Worm (Caenorhabditis elegans) whole organism, L1 larva: ENCODE measurements around the gene ttr-59.
A peak's percentile ranks its signal among the peaks of the same experiment; 100 is the strongest.

Source experiments
- C04F5.9 ChIP-seq: sonication (generic microtip); optimal IDR thresholded peaks from 2 replicates; lab custom pipeline; 2016; ENCODE audit warnings: missing genetic modification characterization, missing compliant biosample characterization
- C16A3.4 ChIP-seq: fragments of 150-350 bp; optimal IDR thresholded peaks from 2 replicates; lab custom pipeline; 2014; ENCODE audit warnings: missing biosample characterization, missing genetic modification characterization
- Y116A8C.19 ChIP-seq: sonication (generic microtip); optimal IDR thresholded peaks from 2 replicates; lab custom pipeline; 2016; ENCODE audit warnings: missing compliant biosample characterization, missing genetic modification characterization, borderline replicate concordance
- alr-1 ChIP-seq: fragments of 200-800 bp; sonication (Bioruptor generic); optimal IDR thresholded peaks from 2 replicates; lab custom pipeline; 2018; ENCODE audit warnings: borderline replicate concordance, mild to moderate bottlenecking, missing genetic modification characterization, missing compliant biosample characterization
- ama-1 ChIP-seq: fragments of 150-350 bp; optimal IDR thresholded peaks from 2 replicates; lab custom pipeline; 2014
- blmp-1 ChIP-seq: fragments of 150-350 bp; optimal IDR thresholded peaks from 2 replicates; lab custom pipeline; 2014; ENCODE audit warnings: missing biosample characterization, missing genetic modification characterization
- ceh-82 ChIP-seq, 3 experiments: fragments of 150-350 bp in 1 of 3; sonication (generic microtip) in 2 of 3; optimal IDR thresholded peaks; 2 replicates each; lab custom pipeline; 2014 to 2017; ENCODE audit warnings: missing biosample characterization in 3 of 3, missing genetic modification characterization in 3 of 3
- dpl-1 ChIP-seq, 3 experiments: fragments of 150-350 bp in 2 of 3; sonication (generic microtip) in 1 of 3; optimal IDR thresholded peaks; 2 replicates each; lab custom pipeline; 2014 to 2017; ENCODE audit warnings: missing biosample characterization in 3 of 3, missing genetic modification characterization in 3 of 3, missing genetic modification reagents in 3 of 3
- dsc-1 ChIP-seq: sonication (generic microtip); optimal IDR thresholded peaks from 2 replicates; lab custom pipeline; 2016; ENCODE audit warnings: mild to moderate bottlenecking, missing genetic modification characterization, missing compliant biosample characterization
- efl-1 ChIP-seq, 4 experiments: fragments of 150-350 bp; optimal IDR thresholded peaks in 3 of 4; peaks in 1 of 4; 1 replicate in 1 of 4; 2 replicates in 3 of 4; lab custom pipeline; 2014; ENCODE audit warnings: missing biosample characterization in 2 of 4, missing genetic modification characterization in 2 of 4, missing genetic modification reagents in 2 of 4
- efl-3 ChIP-seq: fragments of 200-800 bp; sonication (Bioruptor generic); optimal IDR thresholded peaks from 2 replicates; lab custom pipeline; 2018; ENCODE audit warnings: mild to moderate bottlenecking, missing genetic modification characterization, missing compliant biosample characterization
- egl-27 ChIP-seq, 2 experiments: fragments of 150-350 bp in 1 of 2; sonication (generic microtip); optimal IDR thresholded peaks; 3 replicates each; lab custom pipeline; 2017 to 2018; ENCODE audit warnings: missing biosample characterization in 2 of 2, missing genetic modification characterization in 2 of 2, missing genetic modification reagents in 2 of 2
- elt-2 ChIP-seq: sonication (generic microtip); optimal IDR thresholded peaks from 2 replicates; lab custom pipeline; 2016; ENCODE audit warnings: missing genetic modification characterization, mild to moderate bottlenecking, inconsistent platforms, missing compliant biosample characterization, missing genetic modification reagents
- elt-3 ChIP-seq, 6 experiments: fragments of 150-350 bp in 1 of 6; sonication (generic microtip); optimal IDR thresholded peaks; 2 replicates each; lab custom pipeline; 2017 to 2018; ENCODE audit warnings: missing biosample characterization in 6 of 6, missing genetic modification characterization in 6 of 6, inconsistent platforms in 1 of 6
- ets-5 ChIP-seq: fragments of 200-800 bp; sonication (Bioruptor generic); IDR thresholded peaks from 2 replicates; pipeline ENCODE4 v1.3.6; 2022; ENCODE audit warnings: missing genetic modification characterization, missing compliant biosample characterization
- fkh-8 ChIP-seq: sonication (generic microtip); optimal IDR thresholded peaks from 2 replicates; lab custom pipeline; 2016; ENCODE audit warnings: mild to moderate bottlenecking, missing genetic modification characterization, missing compliant biosample characterization
- fos-1 ChIP-seq: fragments of 150-350 bp; optimal IDR thresholded peaks from 2 replicates; lab custom pipeline; 2014; ENCODE audit warnings: missing biosample characterization, missing genetic modification characterization
- hlh-17 ChIP-seq: fragments of 200-800 bp; sonication (Bioruptor generic); optimal IDR thresholded peaks from 2 replicates; lab custom pipeline; 2018; ENCODE audit warnings: missing genetic modification characterization, mild to moderate bottlenecking, missing compliant biosample characterization, moderate library complexity, borderline replicate concordance
- irx-1 ChIP-seq: sonication (generic microtip); optimal IDR thresholded peaks from 2 replicates; lab custom pipeline; 2016; ENCODE audit warnings: missing genetic modification characterization, missing compliant biosample characterization
- lin-14 ChIP-seq: fragments of 200-800 bp; sonication (Bioruptor generic); optimal IDR thresholded peaks from 2 replicates; lab custom pipeline; 2018; ENCODE audit warnings: mild to moderate bottlenecking, missing genetic modification characterization, moderate library complexity, missing compliant biosample characterization
- lin-15B ChIP-seq: fragments of 150-350 bp; sonication (generic microtip); optimal IDR thresholded peaks from 3 replicates; lab custom pipeline; 2014; ENCODE audit warnings: missing biosample characterization, missing genetic modification characterization
- lin-35 ChIP-seq, 2 experiments: fragments of 150-350 bp; optimal IDR thresholded peaks; 2 replicates each; lab custom pipeline; 2014; ENCODE audit warnings: missing biosample characterization in 2 of 2, missing genetic modification characterization in 2 of 2, missing genetic modification reagents in 2 of 2
- lin-39 ChIP-seq: fragments of 150-350 bp; optimal IDR thresholded peaks from 2 replicates; lab custom pipeline; 2014; ENCODE audit warnings: missing biosample characterization, missing genetic modification reagents, missing genetic modification characterization
- lir-3 ChIP-seq: sonication (generic microtip); optimal IDR thresholded peaks from 2 replicates; lab custom pipeline; 2016; ENCODE audit warnings: mild to moderate bottlenecking, missing genetic modification characterization, moderate library complexity, missing compliant biosample characterization; ENCODE audit not compliant: poor library complexity
- lsy-2 ChIP-seq, 2 experiments: fragments of 150-350 bp; optimal IDR thresholded peaks; 2 replicates each; lab custom pipeline; 2014; ENCODE audit warnings: missing biosample characterization in 2 of 2, missing genetic modification characterization in 2 of 2
- mdl-1 ChIP-seq, 2 experiments: fragments of 150-350 bp; optimal IDR thresholded peaks; 2 replicates each; lab custom pipeline; 2014 to 2017; ENCODE audit warnings: missing biosample characterization in 2 of 2, missing genetic modification characterization in 2 of 2, inconsistent platforms in 1 of 2
- nhr-11 ChIP-seq: fragments of 150-350 bp; optimal IDR thresholded peaks from 2 replicates; lab custom pipeline; 2014; ENCODE audit warnings: missing biosample characterization, missing genetic modification characterization
- nhr-19 ChIP-seq: fragments of 200-800 bp; sonication (Bioruptor generic); conservative IDR thresholded peaks from 2 replicates; pipeline ENCODE4 v1.3.6; 2022; ENCODE audit warnings: missing genetic modification characterization, missing compliant biosample characterization
- nhr-20 ChIP-seq: sonication (generic microtip); optimal IDR thresholded peaks from 2 replicates; lab custom pipeline; 2016; ENCODE audit warnings: mild to moderate bottlenecking, missing genetic modification characterization, missing compliant biosample characterization
- nhr-47 ChIP-seq: sonication (generic microtip); optimal IDR thresholded peaks from 2 replicates; lab custom pipeline; 2016; ENCODE audit warnings: mild to moderate bottlenecking, missing genetic modification characterization, moderate library complexity, missing compliant biosample characterization
- nhr-71 ChIP-seq: sonication (generic microtip); optimal IDR thresholded peaks from 2 replicates; lab custom pipeline; 2016; ENCODE audit warnings: mild to moderate bottlenecking, missing genetic modification characterization, moderate library complexity, missing compliant biosample characterization
- nhr-76 ChIP-seq: sonication (generic microtip); optimal IDR thresholded peaks from 2 replicates; lab custom pipeline; 2017; ENCODE audit warnings: missing biosample characterization, missing genetic modification characterization
- nhr-84 ChIP-seq: sonication (generic microtip); optimal IDR thresholded peaks from 2 replicates; lab custom pipeline; 2017; ENCODE audit warnings: missing biosample characterization, missing genetic modification characterization
- nhr-85 ChIP-seq: sonication (generic microtip); peaks from one replicate; lab custom pipeline; 2016; ENCODE audit warnings: missing genetic modification characterization, inconsistent platforms, missing compliant biosample characterization
- nhr-90 ChIP-seq: sonication (generic microtip); optimal IDR thresholded peaks from 2 replicates; lab custom pipeline; 2016; ENCODE audit warnings: mild to moderate bottlenecking, missing genetic modification characterization, missing compliant biosample characterization; ENCODE audit not compliant: poor library complexity
- pag-3 ChIP-seq: sonication (generic microtip); optimal IDR thresholded peaks from 2 replicates; lab custom pipeline; 2017; ENCODE audit warnings: missing genetic modification characterization, mild to moderate bottlenecking, missing compliant biosample characterization, antibody characterized with exemption, borderline replicate concordance; ENCODE audit not compliant: insufficient read depth
- rnt-1 ChIP-seq: sonication (generic microtip); optimal IDR thresholded peaks from 2 replicates; lab custom pipeline; 2016; ENCODE audit warnings: mild to moderate bottlenecking, missing genetic modification characterization, moderate library complexity, missing compliant biosample characterization
- skn-1 ChIP-seq: fragments of 150-350 bp; optimal IDR thresholded peaks from 2 replicates; lab custom pipeline; 2014; ENCODE audit warnings: missing biosample characterization, missing genetic modification characterization
- snpc-4 ChIP-seq: fragments of 150-350 bp; optimal IDR thresholded peaks from 2 replicates; lab custom pipeline; 2014; ENCODE audit warnings: missing biosample characterization, missing genetic modification characterization
- snu-23 ChIP-seq: sonication (generic microtip); optimal IDR thresholded peaks from 2 replicates; lab custom pipeline; 2016; ENCODE audit warnings: missing genetic modification characterization, missing compliant biosample characterization
- sup-37 ChIP-seq: fragments of 200-800 bp; sonication (Bioruptor generic); optimal IDR thresholded peaks from 2 replicates; lab custom pipeline; 2018; ENCODE audit warnings: mild to moderate bottlenecking, missing genetic modification characterization, missing compliant biosample characterization
- tlp-1 ChIP-seq: fragments of 150-350 bp; optimal IDR thresholded peaks from 2 replicates; lab custom pipeline; 2014; ENCODE audit warnings: missing biosample characterization, missing genetic modification characterization
- unc-130 ChIP-seq: fragments of 150-350 bp; optimal IDR thresholded peaks from 2 replicates; lab custom pipeline; 2017; ENCODE audit warnings: missing biosample characterization, missing genetic modification characterization, inconsistent platforms
- zag-1 ChIP-seq: fragments of 150-350 bp; optimal IDR thresholded peaks from 2 replicates; lab custom pipeline; 2014; ENCODE audit warnings: missing biosample characterization, missing genetic modification characterization
- ztf-11 ChIP-seq, 2 experiments: sonication (generic microtip); optimal IDR thresholded peaks; 2 replicates each; lab custom pipeline; 2016 to 2017; ENCODE audit warnings: missing genetic modification characterization in 2 of 2, missing biosample characterization in 1 of 2, missing compliant biosample characterization in 1 of 2
- ztf-4 ChIP-seq: fragments of 150-350 bp; optimal IDR thresholded peaks from 2 replicates; lab custom pipeline; 2014; ENCODE audit warnings: missing biosample characterization, missing genetic modification characterization

ttr-59 gene

DNA sequence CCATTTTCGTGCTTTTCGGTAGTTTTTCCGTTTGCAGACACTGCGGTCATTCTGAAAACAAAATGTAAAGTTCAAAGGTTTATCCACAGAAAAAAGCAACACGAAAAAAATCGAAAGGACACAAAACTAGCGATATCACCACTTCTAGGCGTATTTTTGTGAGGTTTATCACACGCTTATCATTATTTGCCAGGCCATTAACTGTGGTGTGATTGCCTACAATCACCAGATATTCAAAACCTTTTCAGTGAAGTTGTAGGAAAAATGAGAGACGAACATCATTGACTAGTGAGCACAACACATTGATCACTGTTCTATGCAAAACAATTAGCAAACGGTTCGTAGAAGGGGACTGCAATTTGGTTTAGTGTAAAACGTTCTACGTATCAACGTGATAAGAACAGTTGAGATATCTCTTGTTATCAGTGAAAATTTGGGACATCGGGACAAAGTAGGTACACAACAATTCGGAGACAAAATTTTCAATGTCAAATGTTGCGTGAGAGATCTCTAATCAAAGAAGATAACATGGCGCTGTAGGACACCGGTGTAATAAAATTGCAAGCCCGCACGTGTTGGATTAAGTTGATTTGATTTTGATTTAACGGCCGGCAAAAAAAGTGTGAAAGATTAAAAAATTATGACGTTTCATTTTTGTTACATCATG is 24.0 kb upstream of the ttr-59 start, which contains the start of gene sur-5:
Gene sur-5, minus strand, starts transcription at position 51 of the 667 bp plus-strand sequence.
- TF ChIP-seq alr-1 (tag; lab: Kevin White, UChicago) (no peak), nhr-20 (peak; percentile 61), lir-3 (tag; lab: Kevin White, UChicago) (peak; percentile 2), nhr-71 (tag; lab: Kevin White, UChicago) (peak; percentile 72), snpc-4 (no peak), nhr-47 (peak; percentile 26), rnt-1 (tag; lab: Kevin White, UChicago) (peak; percentile 1), hlh-17 (GFP tag; lab: Kevin White, UChicago) (no peak), lin-14 (GFP tag; lab: Kevin White, UChicago) (peak; percentile 77), nhr-76 (tag; lab: Kevin White, UChicago) (no peak), blmp-1 (tag; lab: Kevin White, UChicago) (peak; percentile 77), snu-23 (GFP tag; lab: Kevin White, UChicago) (peak; percentile 26), elt-3 (tag; optimal IDR thresholded peaks at IDR 0.05; lab: Kevin White, UChicago) (peak in 4 of 6 experiments; percentile 54 to 95 (median 64)), nhr-85 (tag; lab: Kevin White, UChicago) (peak; percentile 78), nhr-19 (peak; percentile 12; the same call in 1 of the 2 replicates), lin-35 (GFP tag; optimal IDR thresholded peaks at IDR 0.05; lab: Kevin White, UChicago) (peak in 1 of 2 experiments; percentile 28), elt-2 (tag; lab: Kevin White, UChicago) (peak; percentile 79), unc-130 (tag; lab: Kevin White, UChicago) (peak; percentile 17), efl-1 (optimal IDR thresholded peaks at IDR 0.05; lab: Kevin White, UChicago) (no peak), efl-1 (GFP tag; optimal IDR thresholded peaks at IDR 0.05 in 1 of 2; lab: Kevin White, UChicago) (peak in 1 of 2 experiments; percentile 87), nhr-84 (tag; lab: Kevin White, UChicago) (no peak), mdl-1 (tag; optimal IDR thresholded peaks at IDR 0.05; lab: Kevin White, UChicago) (peak in 1 of 2 experiments; percentile 74)

DNA sequence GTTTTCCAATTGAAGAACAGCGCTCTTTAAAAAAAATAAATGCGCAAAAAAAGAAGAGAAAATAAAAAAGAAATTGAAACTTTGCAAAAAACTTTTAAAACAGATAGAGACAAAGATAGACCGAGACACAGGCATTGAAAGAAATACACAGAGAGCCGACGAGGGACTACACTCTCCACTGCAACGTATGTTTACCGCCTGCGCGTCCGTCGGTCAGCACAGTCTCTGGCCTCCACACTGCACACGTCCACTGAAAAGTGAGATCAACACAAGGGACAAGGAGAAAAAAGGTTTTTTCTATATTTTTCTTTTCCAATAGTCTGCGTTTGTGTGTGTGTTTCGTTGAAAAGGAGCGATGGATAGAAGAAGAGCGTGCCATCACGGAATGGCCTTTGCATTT is 23.2 kb upstream of the ttr-59 start:
- TF ChIP-seq C16A3.4 (tag; lab: Kevin White, UChicago), result no peak
- TF ChIP-seq ztf-11 (tag; optimal IDR thresholded peaks at IDR 0.05; lab: Kevin White, UChicago), result no peak
- TF ChIP-seq snpc-4, result no peak
- TF ChIP-seq tlp-1 (tag; lab: Kevin White, UChicago), result no peak
- peak; percentile 20 for TF ChIP-seq nhr-90
- TF ChIP-seq ztf-4, result no peak
- no peak for TF ChIP-seq nhr-11 (tag; lab: Kevin White, UChicago)
- no peak for TF ChIP-seq alr-1 (tag; lab: Kevin White, UChicago)
- TF ChIP-seq zag-1, result no peak
- TF ChIP-seq pag-3 (tag; lab: Kevin White, UChicago), result no peak
- TF ChIP-seq lin-35 (GFP tag; optimal IDR thresholded peaks at IDR 0.05; lab: Kevin White, UChicago), result peak; percentile 10 to 14
- TF ChIP-seq nhr-20, result peak; percentile 84
- no peak for TF ChIP-seq ama-1 (lab: Kevin White, UChicago)
- peak; percentile 41 to 66 for TF ChIP-seq lsy-2 (tag; optimal IDR thresholded peaks at IDR 0.05; lab: Kevin White, UChicago)
- TF ChIP-seq lin-15B (tag; lab: Kevin White, UChicago), result no peak
- no peak for TF ChIP-seq Y116A8C.19 (tag; lab: Kevin White, UChicago)
- TF ChIP-seq ceh-82 (tag; optimal IDR thresholded peaks at IDR 0.05; lab: Kevin White, UChicago), result peak; percentile 20 to 73 (median 38)
- peak; percentile 80 for TF ChIP-seq nhr-85 (tag; lab: Kevin White, UChicago)
- TF ChIP-seq egl-27 (tag; optimal IDR thresholded peaks at IDR 0.05; lab: Kevin White, UChicago), result peak; percentile 54 to 56
- TF ChIP-seq dpl-1 (GFP tag; optimal IDR thresholded peaks at IDR 0.05; lab: Kevin White, UChicago), result peak in 2 of 3 experiments; percentile 15 to 27
- no peak for TF ChIP-seq C04F5.9 (tag; lab: Kevin White, UChicago)
- TF ChIP-seq ets-5, result no peak
- TF ChIP-seq nhr-19, result no peak; the same call in 1 of the 2 replicates
- peak; percentile 51 for TF ChIP-seq blmp-1 (tag; lab: Kevin White, UChicago)
- TF ChIP-seq sup-37 (GFP tag; lab: Kevin White, UChicago), result no peak
- no peak for TF ChIP-seq nhr-84 (tag; lab: Kevin White, UChicago)
- no peak for TF ChIP-seq lin-39 (tag; lab: Kevin White, UChicago)
- no peak for TF ChIP-seq unc-130 (tag; lab: Kevin White, UChicago)
- TF ChIP-seq snu-23 (GFP tag; lab: Kevin White, UChicago), result peak; percentile 85
- TF ChIP-seq skn-1 (tag; lab: Kevin White, UChicago), result peak; percentile 27
- no peak for TF ChIP-seq fos-1 (tag; lab: Kevin White, UChicago)
- TF ChIP-seq hlh-17 (GFP tag; lab: Kevin White, UChicago), result no peak
- no peak for TF ChIP-seq elt-2 (tag; lab: Kevin White, UChicago)
- TF ChIP-seq efl-3 (GFP tag; lab: Kevin White, UChicago), result no peak
- no peak for TF ChIP-seq dsc-1 (tag; lab: Kevin White, UChicago)
- TF ChIP-seq irx-1 (tag; lab: Kevin White, UChicago), result peak; percentile 38
- peak; percentile 14 for TF ChIP-seq fkh-8 (tag; lab: Kevin White, UChicago)
